Fruit fly (Drosophila melanogaster): ENCODE data around the gene CG14312.

dm6 chr3R:18311368-18311919 is 28.1 kb upstream of the CG14312 start:
- no peak for TF ChIP-seq Myc (optimal IDR thresholded peaks at IDR 0.05)
- no peak for TF ChIP-seq ttk (optimal IDR thresholded peaks at IDR 0.05)
- TF ChIP-seq insv (optimal IDR thresholded peaks at IDR 0.05): no peak
- TF ChIP-seq Sin3A (optimal IDR thresholded peaks at IDR 0.05): no peak
